Worm (Caenorhabditis elegans) whole organism, L1 larva: Measurements from ENCODE around the gene C01G12.7.
A peak's percentile ranks its signal among the peaks of the same experiment; 100 is the strongest.

Source experiments
- C04F5.9 ChIP-seq: sonication (generic microtip); optimal IDR thresholded peaks from 2 replicates; lab custom pipeline; 2016; ENCODE audit warnings: missing genetic modification characterization, missing compliant biosample characterization
- C16A3.4 ChIP-seq: fragments of 150-350 bp; optimal IDR thresholded peaks from 2 replicates; lab custom pipeline; 2014; ENCODE audit warnings: missing biosample characterization, missing genetic modification characterization
- C34B4.2 ChIP-seq: sonication (generic microtip); optimal IDR thresholded peaks from 2 replicates; lab custom pipeline; 2017; ENCODE audit warnings: mild to moderate bottlenecking, missing genetic modification characterization, missing compliant biosample characterization
- F16B12.6 ChIP-seq: fragments of 150-350 bp; optimal IDR thresholded peaks from 2 replicates; lab custom pipeline; 2014; ENCODE audit warnings: missing biosample characterization, missing genetic modification characterization
- blmp-1 ChIP-seq: fragments of 150-350 bp; optimal IDR thresholded peaks from 2 replicates; lab custom pipeline; 2014; ENCODE audit warnings: missing biosample characterization, missing genetic modification characterization
- ceh-63 ChIP-seq: fragments of 200-800 bp; sonication (Bioruptor generic); optimal IDR thresholded peaks from 2 replicates; lab custom pipeline; 2018; ENCODE audit warnings: mild to moderate bottlenecking, missing genetic modification characterization, missing compliant biosample characterization
- ceh-82 ChIP-seq, 3 experiments: fragments of 150-350 bp in 1 of 3; sonication (generic microtip) in 2 of 3; optimal IDR thresholded peaks; 2 replicates each; lab custom pipeline; 2014 to 2017; ENCODE audit warnings: missing biosample characterization in 3 of 3, missing genetic modification characterization in 3 of 3
- ceh-88 ChIP-seq: fragments of 200-800 bp; sonication (Bioruptor generic); IDR thresholded peaks from 2 replicates; pipeline ENCODE4 v1.3.6; 2022; ENCODE audit warnings: missing genetic modification characterization, missing compliant biosample characterization
- ceh-90 ChIP-seq: sonication (generic microtip); optimal IDR thresholded peaks from 2 replicates; lab custom pipeline; 2016; ENCODE audit warnings: missing genetic modification characterization, missing compliant biosample characterization
- dpl-1 ChIP-seq, 3 experiments: fragments of 150-350 bp in 2 of 3; sonication (generic microtip) in 1 of 3; optimal IDR thresholded peaks; 2 replicates each; lab custom pipeline; 2014 to 2017; ENCODE audit warnings: missing biosample characterization in 3 of 3, missing genetic modification characterization in 3 of 3, missing genetic modification reagents in 3 of 3
- efl-1 ChIP-seq, 4 experiments: fragments of 150-350 bp; optimal IDR thresholded peaks in 3 of 4; peaks in 1 of 4; 1 replicate in 1 of 4; 2 replicates in 3 of 4; lab custom pipeline; 2014; ENCODE audit warnings: missing biosample characterization in 2 of 4, missing genetic modification characterization in 2 of 4, missing genetic modification reagents in 2 of 4
- efl-3 ChIP-seq: fragments of 200-800 bp; sonication (Bioruptor generic); optimal IDR thresholded peaks from 2 replicates; lab custom pipeline; 2018; ENCODE audit warnings: mild to moderate bottlenecking, missing genetic modification characterization, missing compliant biosample characterization
- fkh-10 ChIP-seq: sonication (generic microtip); optimal IDR thresholded peaks from 2 replicates; lab custom pipeline; 2017; ENCODE audit warnings: missing biosample characterization, missing genetic modification reagents, missing genetic modification characterization
- fkh-4 ChIP-seq: sonication (generic microtip); optimal IDR thresholded peaks from 2 replicates; lab custom pipeline; 2016; ENCODE audit warnings: missing compliant biosample characterization, missing genetic modification characterization, borderline replicate concordance
- fos-1 ChIP-seq: fragments of 150-350 bp; optimal IDR thresholded peaks from 2 replicates; lab custom pipeline; 2014; ENCODE audit warnings: missing biosample characterization, missing genetic modification characterization
- irx-1 ChIP-seq: sonication (generic microtip); optimal IDR thresholded peaks from 2 replicates; lab custom pipeline; 2016; ENCODE audit warnings: missing genetic modification characterization, missing compliant biosample characterization
- isw-1 ChIP-seq: fragments of 200-800 bp; sonication (Bioruptor generic); IDR thresholded peaks from 2 replicates; pipeline ENCODE4 v1.3.6; 2022; ENCODE audit warnings: missing genetic modification characterization, missing compliant biosample characterization
- lin-13 ChIP-seq: fragments of 150-350 bp; optimal IDR thresholded peaks from 2 replicates; lab custom pipeline; 2014; ENCODE audit warnings: missing biosample characterization, missing genetic modification reagents, missing genetic modification characterization
- lin-14 ChIP-seq: fragments of 200-800 bp; sonication (Bioruptor generic); optimal IDR thresholded peaks from 2 replicates; lab custom pipeline; 2018; ENCODE audit warnings: mild to moderate bottlenecking, missing genetic modification characterization, moderate library complexity, missing compliant biosample characterization
- lin-15B ChIP-seq: fragments of 150-350 bp; sonication (generic microtip); optimal IDR thresholded peaks from 3 replicates; lab custom pipeline; 2014; ENCODE audit warnings: missing biosample characterization, missing genetic modification characterization
- lin-35 ChIP-seq, 2 experiments: fragments of 150-350 bp; optimal IDR thresholded peaks; 2 replicates each; lab custom pipeline; 2014; ENCODE audit warnings: missing biosample characterization in 2 of 2, missing genetic modification characterization in 2 of 2, missing genetic modification reagents in 2 of 2
- lir-3 ChIP-seq: sonication (generic microtip); optimal IDR thresholded peaks from 2 replicates; lab custom pipeline; 2016; ENCODE audit warnings: mild to moderate bottlenecking, missing genetic modification characterization, moderate library complexity, missing compliant biosample characterization; ENCODE audit not compliant: poor library complexity
- lsy-2 ChIP-seq, 2 experiments: fragments of 150-350 bp; optimal IDR thresholded peaks; 2 replicates each; lab custom pipeline; 2014; ENCODE audit warnings: missing biosample characterization in 2 of 2, missing genetic modification characterization in 2 of 2
- mab-9 ChIP-seq: fragments of 200-800 bp; sonication (Bioruptor generic); IDR thresholded peaks from 2 replicates; pipeline ENCODE4 v1.3.6; 2022; ENCODE audit warnings: missing genetic modification reagents, missing genetic modification characterization, missing compliant biosample characterization
- mdl-1 ChIP-seq, 2 experiments: fragments of 150-350 bp; optimal IDR thresholded peaks; 2 replicates each; lab custom pipeline; 2014 to 2017; ENCODE audit warnings: missing biosample characterization in 2 of 2, missing genetic modification characterization in 2 of 2, inconsistent platforms in 1 of 2
- nhr-20 ChIP-seq: sonication (generic microtip); optimal IDR thresholded peaks from 2 replicates; lab custom pipeline; 2016; ENCODE audit warnings: mild to moderate bottlenecking, missing genetic modification characterization, missing compliant biosample characterization
- nhr-237 ChIP-seq: fragments of 150-350 bp; optimal IDR thresholded peaks from 2 replicates; lab custom pipeline; 2014; ENCODE audit warnings: missing biosample characterization, missing genetic modification characterization
- nhr-47 ChIP-seq: sonication (generic microtip); optimal IDR thresholded peaks from 2 replicates; lab custom pipeline; 2016; ENCODE audit warnings: mild to moderate bottlenecking, missing genetic modification characterization, moderate library complexity, missing compliant biosample characterization
- nhr-71 ChIP-seq: sonication (generic microtip); optimal IDR thresholded peaks from 2 replicates; lab custom pipeline; 2016; ENCODE audit warnings: mild to moderate bottlenecking, missing genetic modification characterization, moderate library complexity, missing compliant biosample characterization
- nhr-77 ChIP-seq: fragments of 150-350 bp; optimal IDR thresholded peaks from 2 replicates; lab custom pipeline; 2014; ENCODE audit warnings: missing biosample characterization, missing genetic modification characterization
- nhr-85 ChIP-seq: sonication (generic microtip); peaks from one replicate; lab custom pipeline; 2016; ENCODE audit warnings: missing genetic modification characterization, inconsistent platforms, missing compliant biosample characterization
- nhr-90 ChIP-seq: sonication (generic microtip); optimal IDR thresholded peaks from 2 replicates; lab custom pipeline; 2016; ENCODE audit warnings: mild to moderate bottlenecking, missing genetic modification characterization, missing compliant biosample characterization; ENCODE audit not compliant: poor library complexity
- pax-3 ChIP-seq: fragments of 200-800 bp; sonication (Bioruptor generic); optimal IDR thresholded peaks from 2 replicates; lab custom pipeline; 2018; ENCODE audit warnings: mild to moderate bottlenecking, missing genetic modification characterization, moderate library complexity, missing compliant biosample characterization
- rnt-1 ChIP-seq: sonication (generic microtip); optimal IDR thresholded peaks from 2 replicates; lab custom pipeline; 2016; ENCODE audit warnings: mild to moderate bottlenecking, missing genetic modification characterization, moderate library complexity, missing compliant biosample characterization
- snpc-4 ChIP-seq: fragments of 150-350 bp; optimal IDR thresholded peaks from 2 replicates; lab custom pipeline; 2014; ENCODE audit warnings: missing biosample characterization, missing genetic modification characterization
- snu-23 ChIP-seq: sonication (generic microtip); optimal IDR thresholded peaks from 2 replicates; lab custom pipeline; 2016; ENCODE audit warnings: missing genetic modification characterization, missing compliant biosample characterization
- sptf-1 ChIP-seq: fragments of 150-350 bp; optimal IDR thresholded peaks from 2 replicates; lab custom pipeline; 2014; ENCODE audit warnings: missing biosample characterization, missing genetic modification characterization
- tlp-1 ChIP-seq: fragments of 150-350 bp; optimal IDR thresholded peaks from 2 replicates; lab custom pipeline; 2014; ENCODE audit warnings: missing biosample characterization, missing genetic modification characterization
- unc-86 ChIP-seq: sonication (generic microtip); optimal IDR thresholded peaks from 2 replicates; lab custom pipeline; 2016; ENCODE audit warnings: missing genetic modification characterization, missing compliant biosample characterization
- unc-98 ChIP-seq: fragments of 200-800 bp; sonication (Bioruptor generic); IDR thresholded peaks from 2 replicates; pipeline ENCODE4 v1.3.6; 2022; ENCODE audit warnings: missing genetic modification characterization, missing compliant biosample characterization
- ztf-11 ChIP-seq, 2 experiments: sonication (generic microtip); optimal IDR thresholded peaks; 2 replicates each; lab custom pipeline; 2016 to 2017; ENCODE audit warnings: missing genetic modification characterization in 2 of 2, missing biosample characterization in 1 of 2, missing compliant biosample characterization in 1 of 2
- ztf-4 ChIP-seq: fragments of 150-350 bp; optimal IDR thresholded peaks from 2 replicates; lab custom pipeline; 2014; ENCODE audit warnings: missing biosample characterization, missing genetic modification characterization

C01G12.7 gene

ce11 chrII:14569322-14569721 is 22.4 kb downstream of the C01G12.7 start (continued):
- no peak for TF ChIP-seq F16B12.6 (tag; lab: Kevin White, UChicago)
- TF ChIP-seq nhr-71, result peak; percentile 48

ce11 chrII:14567811-14568210 is 23.9 kb downstream of the C01G12.7 start:
- TF ChIP-seq tlp-1 (tag; lab: Kevin White, UChicago) (no peak), sptf-1 (tag; lab: Kevin White, UChicago) (no peak), blmp-1 (tag; lab: Kevin White, UChicago) (peak; percentile 66), snu-23 (GFP tag; lab: Kevin White, UChicago) (no peak), efl-3 (GFP tag; lab: Kevin White, UChicago) (no peak)

ce11 chrII:14563766-14564370 is 27.8 kb downstream of the C01G12.7 start:
- TF ChIP-seq lin-14 (peak; percentile 21), efl-1 (optimal IDR thresholded peaks at IDR 0.05; lab: Kevin White, UChicago) (peak; percentile 31 to 45), efl-1 (GFP tag; optimal IDR thresholded peaks at IDR 0.05 in 1 of 2; lab: Kevin White, UChicago) (peak in 1 of 2 experiments; percentile 91), lir-3 (tag; lab: Kevin White, UChicago) (peak; percentile 47), snu-23 (GFP tag; lab: Kevin White, UChicago) (peak; percentile 8), nhr-85 (peak; percentile 44), dpl-1 (GFP tag; optimal IDR thresholded peaks at IDR 0.05; lab: Kevin White, UChicago) (peak in 1 of 3 experiments; percentile 38), ztf-11 (tag; optimal IDR thresholded peaks at IDR 0.05; lab: Kevin White, UChicago) (peak in 1 of 2 experiments; percentile 14), lin-35 (GFP tag; optimal IDR thresholded peaks at IDR 0.05; lab: Kevin White, UChicago) (peak in 1 of 2 experiments; percentile 31), C16A3.4 (peak; percentile 6), isw-1 (GFP tag; lab: Robert Waterston, UW) (peak; percentile 21; the same call in 1 of the 2 replicates), rnt-1 (tag; lab: Kevin White, UChicago) (peak; percentile 26), nhr-47 (tag; lab: Kevin White, UChicago) (peak; percentile 34), nhr-90 (tag; lab: Kevin White, UChicago) (peak; percentile 6), F16B12.6 (tag; lab: Kevin White, UChicago) (peak; percentile 57), lsy-2 (tag; optimal IDR thresholded peaks at IDR 0.05; lab: Kevin White, UChicago) (peak; percentile 78 to 95), nhr-71 (peak; percentile 43)

ce11 chrII:14561549-14562115 is 30.1 kb downstream of the C01G12.7 start, which contains the start of gene mog-4:
TSS of gene mog-4 (minus strand) at chrII:14561599.
- TF ChIP-seq nhr-71 (peak; percentile 99), nhr-237 (tag; lab: Kevin White, UChicago) (peak; percentile 46), lir-3 (tag; lab: Kevin White, UChicago) (peak; percentile 99), mdl-1 (tag; optimal IDR thresholded peaks at IDR 0.05; lab: Kevin White, UChicago) (peak in 1 of 2 experiments; percentile 81), ceh-90 (tag; lab: Kevin White, UChicago) (peak; percentile 82), nhr-77 (tag; lab: Kevin White, UChicago) (peak; percentile 95), snu-23 (GFP tag; lab: Kevin White, UChicago) (peak; percentile 98), C16A3.4 (peak; percentile 82), blmp-1 (tag; lab: Kevin White, UChicago) (peak; percentile 49), lin-15B (tag; lab: Kevin White, UChicago) (peak; percentile 73), ztf-4 (peak; percentile 63), ceh-63 (GFP tag; lab: Kevin White, UChicago) (peak; percentile 93), snpc-4 (peak; percentile 77), lin-13 (GFP tag; lab: Kevin White, UChicago) (peak; percentile 71), unc-98 (GFP tag; lab: Robert Waterston, UW) (peak; percentile 100), nhr-90 (tag; lab: Kevin White, UChicago) (peak; percentile 98), fkh-10 (GFP tag; lab: Kevin White, UChicago) (peak; percentile 65), dpl-1 (GFP tag; optimal IDR thresholded peaks at IDR 0.05; lab: Kevin White, UChicago) (peak; percentile 74 to 83 (median 77)), C04F5.9 (peak; percentile 97), pax-3 (peak; percentile 98), irx-1 (tag; lab: Kevin White, UChicago) (peak; percentile 95), lin-14 (peak; percentile 97), ceh-88 (peak; percentile 100), unc-86 (tag; lab: Kevin White, UChicago) (peak; percentile 97), ceh-82 (tag; optimal IDR thresholded peaks at IDR 0.05; lab: Kevin White, UChicago) (peak; percentile 61 to 74 (median 63)), mab-9 (GFP tag; lab: Robert Waterston, UW) (peak; percentile 100), lsy-2 (tag; optimal IDR thresholded peaks at IDR 0.05; lab: Kevin White, UChicago) (peak; percentile 98), nhr-20 (peak; percentile 97), fkh-4 (tag; lab: Kevin White, UChicago) (peak; percentile 89), C34B4.2 (tag; lab: Kevin White, UChicago) (peak; percentile 54), fos-1 (tag; lab: Kevin White, UChicago) (peak; percentile 26)
